Comparison of ENCODE assay signal across 5 fruit fly cellular contexts in genomic region chr2L:2885503-2886225, dm6.
TF ChIP-seq lines count a peak whose summit lies in the region.

Gene NTPase (minus strand): TSS chr2L:2885850.
Gene lilli (plus strand): TSS chr2L:2885929.

- no peak for TF ChIP-seq CTCF in whole organism, embryonic (GFP tag; optimal IDR thresholded peaks at IDR 0.05; lab: Kevin White, UChicago)

TF ChIP-seq in whole organism, adult, 20 proteins besides CTCF, POLR2A, EP300 and RAD21 (continues in another document):
- TF ChIP-seq bab1 (GFP tag; optimal IDR thresholded peaks at IDR 0.05; lab: Kevin White, UChicago) (peak; percentile 58), tj (GFP tag; optimal IDR thresholded peaks at IDR 0.05; lab: Kevin White, UChicago) (no peak), CG14711 (tag; optimal IDR thresholded peaks at IDR 0.05; lab: Kevin White, UChicago) (peak; percentile 24), CG1620 (GFP tag; optimal IDR thresholded peaks at IDR 0.05; lab: Kevin White, UChicago) (peak; percentile 11), CG7101 (tag; optimal IDR thresholded peaks at IDR 0.05; lab: Kevin White, UChicago) (peak; percentile 44), Clk (GFP tag; optimal IDR thresholded peaks at IDR 0.05; lab: Kevin White, UChicago) (no peak), ovo (GFP tag; optimal IDR thresholded peaks at IDR 0.05; lab: Kevin White, UChicago) (peak; percentile 1), kay (GFP tag; lab: Kevin White, UChicago; ENCODE audit: borderline replicate concordance) (peak; percentile 42), Hr96 (GFP tag; optimal IDR thresholded peaks at IDR 0.05; lab: Kevin White, UChicago) (no peak), CG33017 (tag; optimal IDR thresholded peaks at IDR 0.05; lab: Kevin White, UChicago) (no peak), CG12768 (GFP tag; optimal IDR thresholded peaks at IDR 0.05; lab: Kevin White, UChicago) (peak; percentile 42), toe (GFP tag; optimal IDR thresholded peaks at IDR 0.05; lab: Kevin White, UChicago) (no peak), cic (GFP tag; optimal IDR thresholded peaks at IDR 0.05; lab: Kevin White, UChicago) (peak; percentile 76), Mnt (GFP tag; optimal IDR thresholded peaks at IDR 0.05; lab: Kevin White, UChicago) (peak; percentile 3), CG11617 (GFP tag; optimal IDR thresholded peaks at IDR 0.05; lab: Kevin White, UChicago) (peak; percentile 0), pad (GFP tag; optimal IDR thresholded peaks at IDR 0.05; lab: Kevin White, UChicago) (peak; percentile 47), Crg-1 (GFP tag; optimal IDR thresholded peaks at IDR 0.05; lab: Kevin White, UChicago) (peak; percentile 57), CG5204 (GFP tag; optimal IDR thresholded peaks at IDR 0.05; lab: Kevin White, UChicago) (no peak)

TF ChIP-seq in whole organism, embryonic, 481 proteins besides CTCF, POLR2A, EP300 and RAD21 (continues in another document):
- TF ChIP-seq CG12104 (GFP tag; optimal IDR thresholded peaks at IDR 0.05; lab: Kevin White, UChicago) (peak; percentile 20), eyg (GFP tag; optimal IDR thresholded peaks at IDR 0.05; lab: Kevin White, UChicago) (no peak), CG2129 (GFP tag; IDR thresholded peaks at IDR 0.05; lab: Robert Waterston, UW; ENCODE audit: partially characterized antibody) (peak; percentile 85), pita (GFP tag; optimal IDR thresholded peaks at IDR 0.05; lab: Kevin White, UChicago) (no peak), NFAT (GFP tag; IDR thresholded peaks at IDR 0.05; lab: Robert Waterston, UW) (peak; percentile 12; the same call in 1 of the 2 replicates), CoRest (tag; optimal IDR thresholded peaks at IDR 0.05; lab: Kevin White, UChicago) (peak; percentile 18), lov (optimal IDR thresholded peaks at IDR 0.05; lab: Kevin White, UChicago) (no peak), lov (GFP tag; IDR thresholded peaks at IDR 0.05; lab: Robert Waterston, UW) (0 out of 3 replicates have a peak, but pooled peaks have one; percentile 11), CG9876 (GFP tag; optimal IDR thresholded peaks at IDR 0.05; lab: Kevin White, UChicago) (peak; percentile 66), ro (GFP tag; IDR thresholded peaks at IDR 0.05; lab: Robert Waterston, UW) (no peak), gfzf (GFP tag; optimal IDR thresholded peaks at IDR 0.05; lab: Kevin White, UChicago) (no peak), Atf6 (GFP tag; IDR thresholded peaks at IDR 0.05; lab: Robert Waterston, UW) (peak; percentile 15; the same call in 1 of the 2 replicates), Hr39 (optimal IDR thresholded peaks at IDR 0.05; lab: Kevin White, UChicago) (no peak), CG11093 (GFP tag; IDR thresholded peaks at IDR 0.05; lab: Robert Waterston, UW) (no peak), bowl (GFP tag; IDR thresholded peaks at IDR 0.05; lab: Robert Waterston, UW) (no peak), CG15011 (GFP tag; optimal IDR thresholded peaks at IDR 0.05; lab: Kevin White, UChicago) (no peak), E2f1 (GFP tag; IDR thresholded peaks at IDR 0.05; lab: Robert Waterston, UW) (peak; percentile 48), unc-4 (GFP tag; IDR thresholded peaks at IDR 0.05; lab: Robert Waterston, UW; ENCODE audit: partially characterized antibody) (peak; percentile 91)

TF ChIP-seq in whole organism, prepupa, 60 proteins besides CTCF, POLR2A, EP300 and RAD21 (continues in another document):
- TF ChIP-seq Sox102F (GFP tag; optimal IDR thresholded peaks at IDR 0.05; lab: Kevin White, UChicago) (peak; percentile 68), Sox15 (GFP tag; optimal IDR thresholded peaks at IDR 0.05; lab: Kevin White, UChicago) (peak; percentile 34), CG11902 (GFP tag; optimal IDR thresholded peaks at IDR 0.05; lab: Kevin White, UChicago) (peak; percentile 20), achi (GFP tag; optimal IDR thresholded peaks at IDR 0.05; lab: Kevin White, UChicago) (peak; percentile 46), esn (GFP tag; optimal IDR thresholded peaks at IDR 0.05; lab: Kevin White, UChicago) (peak; percentile 70), Met (GFP tag; optimal IDR thresholded peaks at IDR 0.05; lab: Kevin White, UChicago) (peak; percentile 42), CG1621 (tag; optimal IDR thresholded peaks at IDR 0.05; lab: Kevin White, UChicago) (no peak), CG8319 (GFP tag; optimal IDR thresholded peaks at IDR 0.05; lab: Kevin White, UChicago) (peak; percentile 59), CG3032 (tag; optimal IDR thresholded peaks at IDR 0.05; lab: Kevin White, UChicago) (no peak), Blimp-1 (GFP tag; optimal IDR thresholded peaks at IDR 0.05; lab: Kevin White, UChicago) (no peak), ss (GFP tag; optimal IDR thresholded peaks at IDR 0.05; lab: Kevin White, UChicago) (peak in 1 of 2 experiments; percentile 16), CG15336 (GFP tag; IDR thresholded peaks at IDR 0.05; lab: Robert Waterston, UW) (0 out of 2 replicates have a peak, but pooled peaks have one; percentile 9), fkh (GFP tag; optimal IDR thresholded peaks at IDR 0.05; lab: Kevin White, UChicago) (peak; percentile 57), topi (GFP tag; optimal IDR thresholded peaks at IDR 0.05; lab: Kevin White, UChicago) (peak; percentile 66), CG32006 (GFP tag; optimal IDR thresholded peaks at IDR 0.05; lab: Kevin White, UChicago) (no peak), Hr38 (GFP tag; optimal IDR thresholded peaks at IDR 0.05; lab: Kevin White, UChicago) (no peak), CG4318 (GFP tag; optimal IDR thresholded peaks at IDR 0.05; lab: Kevin White, UChicago) (no peak), CG6163 (GFP tag; IDR thresholded peaks at IDR 0.05; lab: Robert Waterston, UW) (peak; percentile 65), CG6792 (GFP tag; optimal IDR thresholded peaks at IDR 0.05; lab: Kevin White, UChicago) (peak; percentile 35)

TF ChIP-seq in whole organism, pupa, 21 proteins besides CTCF, POLR2A, EP300 and RAD21:
- no peak for TF ChIP-seq CG8301 (tag; optimal IDR thresholded peaks at IDR 0.05; lab: Kevin White, UChicago)
- TF ChIP-seq D1 (tag; optimal IDR thresholded peaks at IDR 0.05; lab: Kevin White, UChicago) = no peak
- TF ChIP-seq CG32121 (GFP tag; IDR thresholded peaks at IDR 0.05; lab: Robert Waterston, UW) = no peak
- peak; percentile 17 for TF ChIP-seq EcR (GFP tag; optimal IDR thresholded peaks at IDR 0.05; lab: Kevin White, UChicago)
- no peak for TF ChIP-seq Snoo (tag; optimal IDR thresholded peaks at IDR 0.05; lab: Kevin White, UChicago)
- no peak for TF ChIP-seq CG17806 (tag; optimal IDR thresholded peaks at IDR 0.05; lab: Kevin White, UChicago)
- TF ChIP-seq CG4496 (GFP tag; IDR thresholded peaks at IDR 0.05; lab: Robert Waterston, UW) = peak; percentile 73; the same call in 2 of the 3 replicates
- TF ChIP-seq gl (tag; optimal IDR thresholded peaks at IDR 0.05; lab: Kevin White, UChicago) = no peak
- TF ChIP-seq Ets98B (GFP tag; IDR thresholded peaks at IDR 0.05; lab: Robert Waterston, UW) = peak; percentile 25; the same call in 1 of the 2 replicates
- no peak for TF ChIP-seq CG34367 (tag; optimal IDR thresholded peaks at IDR 0.05; lab: Kevin White, UChicago)
- TF ChIP-seq CG15710 (tag; optimal IDR thresholded peaks at IDR 0.05; lab: Kevin White, UChicago) = no peak
- TF ChIP-seq rn (GFP tag; IDR thresholded peaks at IDR 0.05; lab: Robert Waterston, UW) = no peak
- TF ChIP-seq Pif1B (GFP tag; optimal IDR thresholded peaks at IDR 0.05; lab: Kevin White, UChicago) = peak; percentile 28
- no peak for TF ChIP-seq CG13204 (GFP tag; optimal IDR thresholded peaks at IDR 0.05; lab: Kevin White, UChicago)
- no peak for TF ChIP-seq CG10348 (GFP tag; IDR thresholded peaks at IDR 0.05; lab: Robert Waterston, UW)
- TF ChIP-seq Pif1A (GFP tag; optimal IDR thresholded peaks at IDR 0.05; lab: Kevin White, UChicago) = peak; percentile 53
- peak; percentile 7; the same call in 1 of the 2 replicates for TF ChIP-seq CG12605 (GFP tag; IDR thresholded peaks at IDR 0.05; lab: Robert Waterston, UW)
- peak; percentile 75; the same call in 2 of the 3 replicates for TF ChIP-seq fd96Ca (GFP tag; IDR thresholded peaks at IDR 0.05; lab: Robert Waterston, UW)
- peak; percentile 5 for TF ChIP-seq CG8159 (tag; optimal IDR thresholded peaks at IDR 0.05; lab: Kevin White, UChicago)
- peak; percentile 38 for TF ChIP-seq CG14655 (GFP tag; optimal IDR thresholded peaks at IDR 0.05; lab: Kevin White, UChicago)
- no peak for TF ChIP-seq CG9948 (tag; optimal IDR thresholded peaks at IDR 0.05; lab: Kevin White, UChicago)

TF ChIP-seq in whole organism, wandering third instar larva, 38 proteins besides CTCF, POLR2A, EP300 and RAD21 (continues in another document):
- TF ChIP-seq Vsx2 (GFP tag; optimal IDR thresholded peaks at IDR 0.05; lab: Kevin White, UChicago; ENCODE audit: partially characterized antibody) (no peak), sage (GFP tag; optimal IDR thresholded peaks at IDR 0.05; lab: Kevin White, UChicago) (no peak), jim (GFP tag; optimal IDR thresholded peaks at IDR 0.05; lab: Kevin White, UChicago) (no peak), Abd-B (GFP tag; optimal IDR thresholded peaks at IDR 0.05; lab: Kevin White, UChicago) (peak; percentile 45), tai (GFP tag; optimal IDR thresholded peaks at IDR 0.05; lab: Kevin White, UChicago) (no peak), dl (GFP tag; optimal IDR thresholded peaks at IDR 0.05; lab: Kevin White, UChicago; ENCODE audit: insufficient read depth in 1 of 2, partially characterized antibody in 2 of 2) (no peak), Hnf4 (GFP tag; optimal IDR thresholded peaks at IDR 0.05; lab: Kevin White, UChicago) (peak; percentile 80), Hr83 (GFP tag; optimal IDR thresholded peaks at IDR 0.05; lab: Kevin White, UChicago; ENCODE audit: poor library complexity, severe bottlenecking) (peak; percentile 75), Dif (GFP tag; optimal IDR thresholded peaks at IDR 0.05; lab: Kevin White, UChicago; ENCODE audit: partially characterized antibody) (no peak), OdsH (GFP tag; optimal IDR thresholded peaks at IDR 0.05; lab: Kevin White, UChicago) (peak; percentile 66), fru (GFP tag; optimal IDR thresholded peaks at IDR 0.05; lab: Kevin White, UChicago) (peak; percentile 94), woc (GFP tag; optimal IDR thresholded peaks at IDR 0.05; lab: Kevin White, UChicago) (peak; percentile 37), Rel (GFP tag; optimal IDR thresholded peaks at IDR 0.05; lab: Kevin White, UChicago) (no peak), Rel (tag; optimal IDR thresholded peaks at IDR 0.05; lab: Kevin White, UChicago) (peak; percentile 40), h (GFP tag; optimal IDR thresholded peaks at IDR 0.05; lab: Kevin White, UChicago) (peak; percentile 80), brk (GFP tag; optimal IDR thresholded peaks at IDR 0.05; lab: Kevin White, UChicago) (peak; percentile 11), dsf (GFP tag; optimal IDR thresholded peaks at IDR 0.05; lab: Kevin White, UChicago; ENCODE audit: borderline replicate concordance) (peak; percentile 58), sv (GFP tag; optimal IDR thresholded peaks at IDR 0.05; lab: Kevin White, UChicago) (peak; percentile 84), Dfd (GFP tag; optimal IDR thresholded peaks at IDR 0.05; lab: Kevin White, UChicago) (no peak), GATAd (GFP tag; optimal IDR thresholded peaks at IDR 0.05; lab: Kevin White, UChicago) (peak; percentile 57), psq (GFP tag; optimal IDR thresholded peaks at IDR 0.05; lab: Kevin White, UChicago) (no peak), br (GFP tag; optimal IDR thresholded peaks at IDR 0.05; lab: Kevin White, UChicago) (peak; percentile 48), Hr78 (GFP tag; optimal IDR thresholded peaks at IDR 0.05; lab: Kevin White, UChicago) (no peak)
